Fruit fly (Drosophila melanogaster) whole organism, embryonic: ENCODE results near the gene cry.

ENCODE experiments used
- CTCF ChIP-seq: fragments of 200-800 bp; sonication (Bioruptor generic); optimal IDR thresholded peaks from 2 replicates; lab custom pipeline; 2017; ENCODE audit warnings: missing biosample characterization, mild to moderate bottlenecking, missing genetic modification characterization, moderate library complexity
- PHDP ChIP-seq: fragments of 200-800 bp; sonication (Bioruptor generic); optimal IDR thresholded peaks from 3 replicates; lab custom pipeline; 2018; ENCODE audit warnings: missing biosample characterization, mild to moderate bottlenecking, missing genetic modification characterization, moderate library complexity

DNA sequence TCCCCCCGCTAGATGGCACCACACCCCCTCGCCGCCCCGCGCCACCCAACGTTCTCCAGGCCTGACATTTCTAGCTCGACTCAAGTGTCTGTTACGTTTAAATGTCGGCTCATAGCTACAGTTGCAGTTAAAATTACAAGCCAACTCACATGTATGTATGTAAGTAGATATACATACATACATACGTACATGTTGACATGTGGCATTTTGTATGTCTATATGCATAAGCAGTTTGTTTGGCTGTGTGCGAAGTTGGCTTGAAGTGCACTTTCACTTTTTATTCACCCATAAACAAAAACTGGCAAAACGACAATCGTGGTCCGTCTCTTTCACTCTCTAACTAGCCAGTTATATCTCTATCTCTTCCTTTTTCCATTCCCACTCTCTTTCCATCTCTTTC, 29.1 kb upstream of the cry start:
- TF ChIP-seq PHDP (tag; lab: Kevin White, UChicago) (no peak), CTCF (GFP tag; lab: Kevin White, UChicago) (no peak)
